Worm (Caenorhabditis elegans): ENCODE measurements around the gene nhr-39.

nhr-39 gene

DNA sequence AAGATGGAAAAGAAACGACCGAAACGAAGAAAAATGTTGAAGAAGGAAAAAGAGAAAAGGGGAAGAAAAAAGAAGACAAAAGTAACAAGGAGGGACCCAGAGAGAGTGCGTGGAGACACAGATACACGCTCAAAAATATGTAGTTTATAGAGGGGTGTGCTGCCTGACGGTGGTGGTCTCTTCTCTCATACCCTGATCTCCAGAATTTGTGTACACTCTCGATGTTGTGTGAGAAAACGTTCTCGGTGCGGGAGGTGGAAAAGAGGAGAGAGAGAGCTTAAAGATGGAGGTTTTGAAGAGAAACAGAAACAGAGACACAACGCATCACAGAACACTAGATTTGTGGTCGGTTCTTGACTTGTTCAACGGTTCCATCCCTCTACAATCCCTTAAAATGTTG, 29.5 kb upstream of the nhr-39 start:
- no peak for TF ChIP-seq sdz-38 (tag; optimal IDR thresholded peaks at IDR 0.05)
- no peak for TF ChIP-seq egl-44 (GFP tag; IDR thresholded peaks at IDR 0.05)
- no peak for TF ChIP-seq lin-35 (GFP tag; optimal IDR thresholded peaks at IDR 0.05)
- TF ChIP-seq cebp-2 (GFP tag; IDR thresholded peaks at IDR 0.05): no peak
- no peak for TF ChIP-seq xnd-1 (tag; optimal IDR thresholded peaks at IDR 0.05)
- no peak for TF ChIP-seq repo-1 (tag; optimal IDR thresholded peaks at IDR 0.05)
- no peak for TF ChIP-seq dox-1 (GFP tag; IDR thresholded peaks at IDR 0.05)
- TF ChIP-seq mel-28 (tag; optimal IDR thresholded peaks at IDR 0.05; ENCODE audit: borderline replicate concordance): no peak
- TF ChIP-seq Y67H2A.10 (GFP tag; conservative IDR thresholded peaks at IDR 0.05): no peak
- no peak for TF ChIP-seq C17E4.6 (GFP tag; IDR thresholded peaks at IDR 0.05)
- TF ChIP-seq ZK185.1 (tag; optimal IDR thresholded peaks at IDR 0.05; ENCODE audit: poor library complexity, severe bottlenecking): peak; percentile 12
- peak; percentile 81 for TF ChIP-seq ceh-27 (GFP tag; optimal IDR thresholded peaks at IDR 0.05)
- no peak for TF ChIP-seq Y53G8AR.9 (GFP tag; conservative IDR thresholded peaks at IDR 0.05)
- no peak for TF ChIP-seq fkh-3 (tag; optimal IDR thresholded peaks at IDR 0.05)
- TF ChIP-seq F57C9.4 (tag; optimal IDR thresholded peaks at IDR 0.05): no peak
- TF ChIP-seq F10E7.11 (tag; optimal IDR thresholded peaks at IDR 0.05): no peak
- TF ChIP-seq bed-1 (GFP tag; IDR thresholded peaks at IDR 0.05): no peak
- peak; percentile 68 for TF ChIP-seq lin-40 (tag; optimal IDR thresholded peaks at IDR 0.05)
- TF ChIP-seq unc-130 (GFP tag; optimal IDR thresholded peaks at IDR 0.05): no peak
- TF ChIP-seq somi-1 (GFP tag; optimal IDR thresholded peaks at IDR 0.05): peak; percentile 62
- TF ChIP-seq chd-7 (tag; optimal IDR thresholded peaks at IDR 0.05): peak; percentile 42
- no peak for TF ChIP-seq aptf-2 (GFP tag; conservative IDR thresholded peaks at IDR 0.05)
- TF ChIP-seq T26A5.8 (tag; optimal IDR thresholded peaks at IDR 0.05): no peak
- TF ChIP-seq K12H6.12 (tag; optimal IDR thresholded peaks at IDR 0.05): peak; percentile 51
- TF ChIP-seq egrh-3 (GFP tag; IDR thresholded peaks at IDR 0.05): 0 out of 2 replicates have a peak, but pooled peaks have one; percentile 22
- no peak for TF ChIP-seq die-1 (tag; optimal IDR thresholded peaks at IDR 0.05)
- no peak for TF ChIP-seq zim-3 (tag; optimal IDR thresholded peaks at IDR 0.05)
- TF ChIP-seq ztf-26 (tag; optimal IDR thresholded peaks at IDR 0.05): no peak
- TF ChIP-seq snpc-4 (GFP tag; optimal IDR thresholded peaks at IDR 0.05): peak; percentile 5
- TF ChIP-seq snpc-4 (tag; optimal IDR thresholded peaks at IDR 0.05): no peak
- TF ChIP-seq hlh-12 (tag; optimal IDR thresholded peaks at IDR 0.05): no peak
- no peak for TF ChIP-seq nhr-90 (tag; optimal IDR thresholded peaks at IDR 0.05)
- no peak for TF ChIP-seq cebp-1 (GFP tag; IDR thresholded peaks at IDR 0.05)
- no peak for TF ChIP-seq cebp-1 (tag; optimal IDR thresholded peaks at IDR 0.05)
- TF ChIP-seq nfyb-1 (GFP tag; IDR thresholded peaks at IDR 0.05): 0 out of 2 replicates have a peak, but pooled peaks have one; percentile 59
- TF ChIP-seq let-526 (GFP tag; IDR thresholded peaks at IDR 0.05): no peak
- no peak for TF ChIP-seq F39B2.1 (GFP tag; IDR thresholded peaks at IDR 0.05)
- TF ChIP-seq ztf-18 (tag; optimal IDR thresholded peaks at IDR 0.05): no peak
- no peak for TF ChIP-seq F37B4.10 (GFP tag; IDR thresholded peaks at IDR 0.05)
- no peak for TF ChIP-seq lin-54 (GFP tag; optimal IDR thresholded peaks at IDR 0.05)
- TF ChIP-seq hmg-1.2 (GFP tag; IDR thresholded peaks at IDR 0.05): peak; percentile 66; the same call in 1 of the 2 replicates
- no peak for TF ChIP-seq lsl-1 (GFP tag; optimal IDR thresholded peaks at IDR 0.05)
- TF ChIP-seq F33H1.4 (GFP tag; IDR thresholded peaks at IDR 0.05): no peak
- TF ChIP-seq madf-10 (tag; optimal IDR thresholded peaks at IDR 0.05): no peak
- no peak for TF ChIP-seq mcd-1 (GFP tag; IDR thresholded peaks at IDR 0.05)
- TF ChIP-seq K11D2.4 (GFP tag; IDR thresholded peaks at IDR 0.05): no peak
- no peak for TF ChIP-seq ceh-91 (GFP tag; IDR thresholded peaks at IDR 0.05)
- TF ChIP-seq atf-7 (tag; optimal IDR thresholded peaks at IDR 0.05): peak; percentile 9
- TF ChIP-seq pbrm-1 (GFP tag; IDR thresholded peaks at IDR 0.05): no peak
- TF ChIP-seq attf-5 (GFP tag; optimal IDR thresholded peaks at IDR 0.05): no peak
- TF ChIP-seq dpff-1 (tag; optimal IDR thresholded peaks at IDR 0.05): no peak
